Worm (Caenorhabditis elegans) whole organism, early embryonic: ENCODE results near the gene R07H5.16.
"Not testable (repeated sequence)": the region's sequence is repeated elsewhere in the genome, so short reads cannot be mapped to it uniquely, and the experiment has no call there.

Experiments used
- B0310.2 ChIP-seq: sonication (generic microtip); optimal IDR thresholded peaks from 2 replicates; lab custom pipeline; 2016; ENCODE audit warnings: mild to moderate bottlenecking, missing genetic modification characterization, missing compliant biosample characterization
- F13C5.2 ChIP-seq: sonication (generic microtip); optimal IDR thresholded peaks from 2 replicates; lab custom pipeline; 2017; ENCODE audit warnings: mild to moderate bottlenecking, missing genetic modification characterization, inconsistent platforms, missing compliant biosample characterization
- aly-1 ChIP-seq: sonication (generic microtip); optimal IDR thresholded peaks from 2 replicates; lab custom pipeline; 2016; ENCODE audit warnings: missing genetic modification characterization, missing compliant biosample characterization
- ama-1 ChIP-seq: fragments of 150-350 bp; optimal IDR thresholded peaks from 2 replicates; lab custom pipeline; 2014
- ceh-13 ChIP-seq: fragments of 200-800 bp; sonication (Bioruptor generic); optimal IDR thresholded peaks from 2 replicates; lab custom pipeline; 2018; ENCODE audit warnings: mild to moderate bottlenecking, missing genetic modification characterization, missing compliant biosample characterization
- ceh-36 ChIP-seq: sonication (generic microtip); optimal IDR thresholded peaks from 2 replicates; lab custom pipeline; 2016; ENCODE audit warnings: missing genetic modification characterization, inconsistent platforms, missing compliant biosample characterization
- ets-7 ChIP-seq: sonication (generic microtip); optimal IDR thresholded peaks from 2 replicates; lab custom pipeline; 2016; ENCODE audit warnings: missing genotype, missing genetic modification characterization, missing compliant biosample characterization
- flt-1 ChIP-seq: fragments of 200-800 bp; sonication (Bioruptor generic); IDR thresholded peaks from 2 replicates; pipeline ENCODE4 v1.3.6; 2022; ENCODE audit warnings: missing genetic modification characterization, missing compliant biosample characterization
- hmbx-1 ChIP-seq: sonication (generic microtip); optimal IDR thresholded peaks from 2 replicates; lab custom pipeline; 2016; ENCODE audit warnings: mild to moderate bottlenecking, missing genetic modification characterization, missing compliant biosample characterization
- hmg-4 ChIP-seq: fragments of 200-800 bp; sonication (Bioruptor generic); optimal IDR thresholded peaks from 2 replicates; lab custom pipeline; 2018; ENCODE audit warnings: mild to moderate bottlenecking, missing genetic modification characterization, missing compliant biosample characterization
- hnd-1 ChIP-seq: sonication (generic microtip); optimal IDR thresholded peaks from 2 replicates; lab custom pipeline; 2016; ENCODE audit warnings: missing genetic modification characterization, missing compliant biosample characterization
- pes-1 ChIP-seq: fragments of 200-800 bp; sonication (Bioruptor generic); IDR thresholded peaks from 2 replicates; pipeline ENCODE4 v1.3.6; 2022; ENCODE audit warnings: missing genetic modification reagents, missing genetic modification characterization, missing compliant biosample characterization
- scrt-1 ChIP-seq: fragments of 200-800 bp; sonication (Bioruptor generic); IDR thresholded peaks from 2 replicates; pipeline ENCODE4 v1.3.6; 2022; ENCODE audit warnings: missing genetic modification characterization, missing compliant biosample characterization
- sea-1 ChIP-seq: fragments of 200-800 bp; sonication (Bioruptor generic); conservative IDR thresholded peaks from 2 replicates; pipeline ENCODE4 v1.3.6; 2022; ENCODE audit warnings: missing genetic modification characterization, missing compliant biosample characterization
- tbx-11 ChIP-seq: fragments of 200-800 bp; sonication (Bioruptor generic); IDR thresholded peaks from 2 replicates; pipeline ENCODE4 v1.3.6; 2022; ENCODE audit warnings: missing genetic modification characterization, missing compliant biosample characterization
- tbx-37 ChIP-seq: fragments of 200-800 bp; sonication (Bioruptor generic); conservative IDR thresholded peaks from 2 replicates; pipeline ENCODE4 v1.3.6; 2022; ENCODE audit warnings: missing genetic modification reagents, missing genetic modification characterization, missing compliant biosample characterization
- tra-4 ChIP-seq: sonication (generic microtip); optimal IDR thresholded peaks from 2 replicates; lab custom pipeline; 2017; ENCODE audit warnings: missing genetic modification characterization, missing compliant biosample characterization

R07H5.16 gene

DNA sequence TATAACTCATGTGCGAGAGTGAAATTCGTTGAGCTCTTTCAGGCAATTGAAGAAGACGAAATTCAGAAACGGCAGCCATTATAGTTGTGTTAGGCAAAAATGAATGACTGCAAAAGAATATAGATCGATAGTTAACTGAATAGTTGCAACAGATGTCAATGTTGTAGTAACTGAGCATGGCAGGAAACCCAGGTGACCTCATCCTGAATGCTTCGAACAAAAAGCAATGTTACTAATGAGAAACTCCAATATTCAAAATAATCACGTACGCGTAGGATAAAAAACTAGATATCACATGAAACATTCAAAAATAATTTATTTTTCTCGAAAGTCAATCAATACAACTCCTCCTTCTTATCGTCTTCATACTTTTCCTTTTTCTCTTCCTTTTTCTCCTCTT is 36.7 kb upstream of the R07H5.16 start, which contains the start of gene fbxb-9:
fbxb-9 (minus strand) TSS at position 101 of the 400 bp plus-strand sequence.
- TF ChIP-seq hnd-1 (no peak), B0310.2 (no peak), F13C5.2 (tag; lab: Kevin White, UChicago) (no peak), tbx-37 (GFP tag; lab: Robert Waterston, UW) (no peak), aly-1 (tag; lab: Kevin White, UChicago) (no peak), scrt-1 (GFP tag; lab: Robert Waterston, UW) (no peak), sea-1 (GFP tag; lab: Robert Waterston, UW) (no peak), tra-4 (tag; lab: Kevin White, UChicago) (no peak), pes-1 (GFP tag; lab: Robert Waterston, UW) (no peak), ama-1 (lab: Kevin White, UChicago) (no peak), flt-1 (GFP tag; lab: Robert Waterston, UW) (no peak), hmg-4 (GFP tag; lab: Kevin White, UChicago) (no peak), ets-7 (tag; lab: Kevin White, UChicago) (no peak), hmbx-1 (tag; lab: Kevin White, UChicago) (no peak)

DNA sequence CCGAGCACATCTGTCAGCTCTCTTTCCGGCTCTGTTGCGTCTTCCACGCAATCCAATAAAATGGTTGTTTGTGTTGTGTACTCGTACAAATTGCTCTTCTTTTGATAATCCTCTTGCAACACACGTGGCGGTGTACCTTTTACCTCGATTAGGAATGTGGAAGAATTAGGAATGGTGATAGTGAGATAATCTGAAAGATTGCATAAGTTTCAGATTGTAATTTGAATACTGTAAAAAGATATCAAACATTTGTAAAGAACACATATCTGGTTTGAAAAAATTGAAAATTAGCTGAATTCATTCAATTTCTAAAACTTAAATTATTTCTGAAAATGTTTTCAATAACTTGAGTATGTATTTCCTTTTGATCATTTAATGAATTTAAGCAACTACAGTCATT is 34.3 kb upstream of the R07H5.16 start, which contains the start of gene C08F8.6:
C08F8.6 (minus strand) TSS at position 101 of the 400 bp plus-strand sequence.
- no peak for TF ChIP-seq tra-4 (tag; lab: Kevin White, UChicago)
- TF ChIP-seq ceh-13 (GFP tag; lab: Kevin White, UChicago), result no peak
- no peak for TF ChIP-seq tbx-11
- TF ChIP-seq B0310.2, result no peak
- no peak for TF ChIP-seq ama-1 (lab: Kevin White, UChicago)
- TF ChIP-seq hmg-4 (GFP tag; lab: Kevin White, UChicago), result no peak
- TF ChIP-seq scrt-1 (GFP tag; lab: Robert Waterston, UW), result no peak

DNA sequence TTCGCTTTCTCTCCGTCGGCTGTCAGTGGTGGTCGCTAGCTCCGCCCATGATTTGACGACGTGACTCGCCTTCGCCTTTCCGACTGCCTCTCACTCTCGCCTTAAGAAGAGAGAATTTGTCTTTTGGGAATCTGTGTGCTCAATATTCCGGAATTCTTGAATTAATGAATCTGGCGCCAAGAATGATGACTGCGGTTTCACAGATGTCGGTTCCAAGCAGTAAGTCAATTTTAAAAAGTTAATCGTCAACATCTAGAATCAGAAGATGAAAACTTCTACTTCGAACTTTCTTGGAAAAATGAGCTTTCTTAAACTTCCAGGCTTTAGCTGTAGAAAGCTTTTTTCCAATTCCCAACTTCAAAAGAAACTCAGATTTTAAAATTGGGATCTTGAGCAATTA is 29.5 kb upstream of the R07H5.16 start, which contains the start of gene nhr-67:
nhr-67 (plus strand) TSS at position 97 of the 400 bp plus-strand sequence.
- TF ChIP-seq scrt-1 (GFP tag; lab: Robert Waterston, UW), result no peak
- no peak for TF ChIP-seq hmg-4 (GFP tag; lab: Kevin White, UChicago)
- no peak for TF ChIP-seq hnd-1
- TF ChIP-seq pes-1 (GFP tag; lab: Robert Waterston, UW), result no peak
- no peak for TF ChIP-seq tbx-11
- no peak for TF ChIP-seq F13C5.2 (tag; lab: Kevin White, UChicago)
- no peak for TF ChIP-seq flt-1 (GFP tag; lab: Robert Waterston, UW)
- no peak for TF ChIP-seq ets-7 (tag; lab: Kevin White, UChicago)
- no peak for TF ChIP-seq aly-1 (tag; lab: Kevin White, UChicago)
- TF ChIP-seq ama-1 (lab: Kevin White, UChicago), result no peak
- TF ChIP-seq tbx-37 (GFP tag; lab: Robert Waterston, UW), result no peak
- no peak for TF ChIP-seq sea-1 (GFP tag; lab: Robert Waterston, UW)
- no peak for TF ChIP-seq ceh-13 (GFP tag; lab: Kevin White, UChicago)
- no peak for TF ChIP-seq tra-4 (tag; lab: Kevin White, UChicago)
- TF ChIP-seq hmbx-1 (tag; lab: Kevin White, UChicago), result no peak
- no peak for TF ChIP-seq B0310.2
- TF ChIP-seq ceh-36 (tag; lab: Kevin White, UChicago), result no peak

DNA sequence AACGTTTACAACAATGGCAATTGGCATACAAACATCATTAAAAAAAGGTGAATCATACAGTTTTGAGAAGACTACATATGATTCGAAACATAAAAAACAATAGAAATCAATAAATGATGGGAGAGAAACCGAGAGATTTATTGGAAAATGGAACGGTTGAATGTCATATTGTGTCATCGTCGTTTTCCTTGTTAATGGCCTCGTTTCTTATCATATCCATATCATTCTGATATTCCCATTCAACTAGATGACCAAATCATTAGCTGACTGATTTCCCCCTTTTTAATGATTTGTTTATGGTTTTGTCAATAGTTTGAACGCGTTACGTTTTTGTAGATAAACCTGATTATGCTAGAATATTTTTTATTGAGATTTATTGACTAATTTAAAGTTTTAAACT is 24.4 kb upstream of the R07H5.16 start:
- no peak for TF ChIP-seq hmbx-1 (tag; lab: Kevin White, UChicago)
- no peak for TF ChIP-seq tbx-37 (GFP tag; lab: Robert Waterston, UW)
- TF ChIP-seq hmg-4 (GFP tag; lab: Kevin White, UChicago), result no peak
- no peak for TF ChIP-seq B0310.2
- TF ChIP-seq ama-1 (lab: Kevin White, UChicago), result no peak
- TF ChIP-seq ceh-36 (tag; lab: Kevin White, UChicago), result no peak
- TF ChIP-seq sea-1 (GFP tag; lab: Robert Waterston, UW), result no peak
- TF ChIP-seq pes-1 (GFP tag; lab: Robert Waterston, UW), result no peak
- no peak for TF ChIP-seq ets-7 (tag; lab: Kevin White, UChicago)
- no peak for TF ChIP-seq tra-4 (tag; lab: Kevin White, UChicago)
- TF ChIP-seq aly-1 (tag; lab: Kevin White, UChicago), result no peak
- no peak for TF ChIP-seq hnd-1
- TF ChIP-seq flt-1 (GFP tag; lab: Robert Waterston, UW), result no peak
- no peak for TF ChIP-seq F13C5.2 (tag; lab: Kevin White, UChicago)

DNA sequence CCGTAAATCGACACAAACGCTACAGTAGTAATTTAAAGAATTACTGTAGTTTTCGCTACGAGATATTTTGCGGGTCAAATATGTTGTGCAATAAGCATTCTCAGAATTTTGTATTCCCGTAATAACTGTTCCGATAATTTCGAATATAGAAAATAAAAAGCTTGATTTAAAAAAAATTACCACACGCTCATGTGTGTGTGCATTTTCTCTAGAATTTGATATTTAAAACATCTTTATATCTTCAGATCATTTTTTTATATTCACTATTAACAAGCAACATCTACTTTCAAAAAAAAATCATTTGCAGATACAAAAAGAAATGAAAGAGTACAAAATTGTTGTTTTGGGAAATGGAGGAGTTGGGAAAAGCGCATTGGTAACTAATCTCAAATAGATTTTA is 22.2 kb upstream of the R07H5.16 start, which contains the start of gene rap-3:
rap-3 (plus strand) TSS at position 301 of the 400 bp plus-strand sequence.
- no peak for TF ChIP-seq tra-4 (tag; lab: Kevin White, UChicago)

DNA sequence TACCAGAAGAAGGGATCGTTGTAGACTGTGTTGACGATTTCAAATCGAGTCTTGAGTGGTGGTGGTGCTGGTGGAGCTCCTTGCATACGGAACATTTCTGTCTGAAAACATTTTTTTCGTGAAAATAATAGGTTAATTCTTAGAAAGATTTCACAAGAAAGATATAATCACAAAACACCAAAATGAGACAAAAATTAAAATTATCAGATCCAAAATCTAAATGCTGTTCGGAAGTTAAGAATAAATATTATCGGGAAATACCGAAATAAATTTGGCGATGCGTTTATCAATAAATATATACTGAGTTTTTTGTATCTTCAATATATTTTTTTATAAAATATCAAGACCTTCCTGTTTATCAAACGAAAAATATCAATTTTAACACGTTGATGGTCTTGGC is 20.6 kb upstream of the R07H5.16 start, which contains the start of gene C08F8.9:
C08F8.9 (minus strand) TSS at position 101 of the 400 bp plus-strand sequence.
- TF ChIP-seq tbx-37 (GFP tag; lab: Robert Waterston, UW) (no peak), pes-1 (GFP tag; lab: Robert Waterston, UW) (no peak)

DNA sequence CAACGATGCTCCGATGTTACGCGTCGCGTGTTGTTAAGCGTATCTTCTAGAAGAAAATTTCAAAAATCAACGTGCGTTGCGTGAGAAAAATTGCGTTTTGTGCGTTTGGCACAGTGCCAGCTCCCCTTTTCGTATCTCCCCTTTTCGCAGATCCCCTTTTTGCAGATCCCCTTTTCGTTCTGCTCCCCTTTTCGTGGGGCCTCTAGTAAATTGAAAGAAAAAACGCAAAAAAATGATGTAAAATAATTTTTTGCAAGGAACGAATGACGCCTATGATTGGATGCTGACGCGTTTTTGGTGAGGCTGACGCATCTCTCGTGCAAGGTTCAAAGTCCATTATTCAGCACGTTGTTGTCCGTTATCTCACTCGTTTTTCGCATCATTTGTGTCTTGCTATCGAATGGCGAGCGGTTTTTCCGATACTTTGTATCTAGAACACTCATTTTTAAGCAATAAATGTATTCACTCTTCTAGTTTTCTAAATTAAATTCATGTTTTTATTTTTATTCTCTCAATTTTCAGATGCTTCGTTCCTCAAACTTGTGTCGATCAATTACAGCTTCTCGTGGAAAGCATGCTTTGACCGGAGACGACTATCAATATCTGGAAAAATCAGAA is 19.9 kb upstream of the R07H5.16 start, which contains the start of gene cpt-2:
cpt-2 (plus strand) TSS at position 523 of the 618 bp plus-strand sequence.
- TF ChIP-seq flt-1 (GFP tag; lab: Robert Waterston, UW); hnd-1; tra-4 (tag; lab: Kevin White, UChicago): not testable (repeated sequence)

DNA sequence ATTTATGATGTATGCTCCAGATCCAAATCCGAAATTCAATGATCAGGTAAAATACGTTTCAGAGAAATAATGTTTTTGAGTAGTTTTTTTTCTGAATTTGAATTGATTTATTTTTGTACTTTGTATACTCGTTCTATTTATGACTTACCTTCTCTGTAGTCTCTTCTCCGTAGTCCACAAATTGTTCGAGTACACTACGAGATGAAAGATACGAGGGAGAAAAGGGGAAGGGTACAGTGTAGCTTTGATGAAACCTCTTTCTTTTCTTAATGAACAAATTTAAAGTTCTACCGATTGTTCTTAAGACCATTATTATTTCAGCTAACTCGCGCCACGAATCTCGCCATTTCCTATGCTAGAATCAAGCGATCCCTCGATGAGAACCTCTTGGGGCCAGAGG is 19.1 kb upstream of the R07H5.16 start:
- no peak for TF ChIP-seq hmg-4 (GFP tag; lab: Kevin White, UChicago)
- no peak for TF ChIP-seq scrt-1 (GFP tag; lab: Robert Waterston, UW)
- TF ChIP-seq B0310.2, result no peak
- no peak for TF ChIP-seq aly-1 (tag; lab: Kevin White, UChicago)
- TF ChIP-seq F13C5.2 (tag; lab: Kevin White, UChicago), result no peak
- no peak for TF ChIP-seq hmbx-1 (tag; lab: Kevin White, UChicago)
- TF ChIP-seq ama-1 (lab: Kevin White, UChicago), result no peak
- no peak for TF ChIP-seq ceh-36 (tag; lab: Kevin White, UChicago)
- no peak for TF ChIP-seq sea-1 (GFP tag; lab: Robert Waterston, UW)
- TF ChIP-seq flt-1 (GFP tag; lab: Robert Waterston, UW), result no peak
